Worm (Caenorhabditis elegans) whole organism, L4 larva: ENCODE results near the gene C34D4.3.

ENCODE experiments used
- F37D6.2 ChIP-seq: sonication (generic microtip); optimal IDR thresholded peaks from 2 replicates; lab custom pipeline; 2016; ENCODE audit warnings: mild to moderate bottlenecking, missing genetic modification characterization, missing compliant biosample characterization
- F44E2.7 ChIP-seq: fragments of 200-800 bp; sonication (Bioruptor generic); IDR thresholded peaks from 2 replicates; pipeline ENCODE4 v2.1.2; 2022; ENCODE audit warnings: missing genetic modification characterization, missing compliant biosample characterization
- R02D3.7 ChIP-seq: fragments of 150-350 bp; sonication (generic microtip); optimal IDR thresholded peaks from 3 replicates; lab custom pipeline; 2014; ENCODE audit warnings: missing biosample characterization, missing genetic modification characterization
- T20F7.1 ChIP-seq: fragments of 200-800 bp; sonication (Bioruptor generic); optimal IDR thresholded peaks from 2 replicates; lab custom pipeline; 2018; ENCODE audit warnings: mild to moderate bottlenecking, missing genetic modification characterization, missing compliant biosample characterization
- aha-1 ChIP-seq: fragments of 150-350 bp; peaks from one replicate; lab custom pipeline; 2014; ENCODE audit warnings: missing biosample characterization, missing genetic modification characterization
- attf-4 ChIP-seq: sonication (generic microtip); optimal IDR thresholded peaks from 3 replicates; lab custom pipeline; 2017; ENCODE audit warnings: missing biosample characterization, missing genetic modification characterization
- ceh-44 ChIP-seq: fragments of 200-800 bp; sonication (Bioruptor generic); IDR thresholded peaks from 2 replicates; pipeline ENCODE4 v1.3.6; 2022; ENCODE audit warnings: missing genetic modification reagents, missing genetic modification characterization, missing compliant biosample characterization
- ceh-62 ChIP-seq: sonication (generic microtip); optimal IDR thresholded peaks from 2 replicates; lab custom pipeline; 2017; ENCODE audit warnings: missing biosample characterization, missing genetic modification characterization
- daf-12 ChIP-seq: fragments of 150-350 bp; optimal IDR thresholded peaks from 2 replicates; lab custom pipeline; 2014; ENCODE audit warnings: missing biosample characterization, missing genetic modification reagents, missing genetic modification characterization
- daf-16 ChIP-seq, 3 experiments: sonication (generic microtip); optimal IDR thresholded peaks; 2 replicates each; lab custom pipeline; 2016 to 2017; ENCODE audit warnings: missing genetic modification characterization in 3 of 3, missing genetic modification reagents in 3 of 3, mild to moderate bottlenecking in 2 of 3, missing compliant biosample characterization in 2 of 3, missing biosample characterization in 1 of 3, moderate library complexity in 1 of 3
- daf-8 ChIP-seq: fragments of 200-800 bp; sonication (Bioruptor generic); IDR thresholded peaks from 2 replicates; pipeline ENCODE4 v1.3.6; 2022; ENCODE audit warnings: missing genetic modification characterization, missing compliant biosample characterization
- dpl-1 ChIP-seq: fragments of 150-350 bp; optimal IDR thresholded peaks from 2 replicates; lab custom pipeline; 2014; ENCODE audit warnings: missing biosample characterization, missing genetic modification reagents, missing genetic modification characterization
- dve-1 ChIP-seq: sonication (generic microtip); optimal IDR thresholded peaks from 2 replicates; lab custom pipeline; 2017; ENCODE audit warnings: antibody characterized with exemption, mild to moderate bottlenecking, missing genetic modification characterization, missing compliant biosample characterization; ENCODE audit not compliant: insufficient read depth
- hif-1 ChIP-seq, 2 experiments: sonication (generic microtip); optimal IDR thresholded peaks; 2 replicates each; lab custom pipeline; 2016 to 2017; ENCODE audit warnings: missing compliant biosample characterization in 2 of 2, missing genetic modification characterization in 2 of 2, missing genetic modification reagents in 2 of 2, missing genotype in 2 of 2, mild to moderate bottlenecking in 1 of 2
- hlh-11 ChIP-seq: fragments of 200-800 bp; sonication (Bioruptor generic); optimal IDR thresholded peaks from 2 replicates; lab custom pipeline; 2018; ENCODE audit warnings: mild to moderate bottlenecking, missing genetic modification characterization, missing compliant biosample characterization
- hlh-30 ChIP-seq: sonication (generic microtip); optimal IDR thresholded peaks from 2 replicates; lab custom pipeline; 2017; ENCODE audit warnings: antibody characterized with exemption, mild to moderate bottlenecking, missing genetic modification characterization, missing compliant biosample characterization; ENCODE audit not compliant: insufficient read depth
- hmg-1.1 ChIP-seq: fragments of 200-800 bp; sonication (Bioruptor generic); IDR thresholded peaks from 2 replicates; pipeline ENCODE4 v1.3.6; 2022; ENCODE audit warnings: missing genetic modification reagents, missing genetic modification characterization, missing compliant biosample characterization
- jun-1 ChIP-seq: fragments of 150-350 bp; optimal IDR thresholded peaks from 2 replicates; lab custom pipeline; 2014; ENCODE audit warnings: missing biosample characterization, missing genetic modification reagents, missing genetic modification characterization
- lin-15B ChIP-seq: fragments of 150-350 bp; sonication (generic microtip); optimal IDR thresholded peaks from 3 replicates; lab custom pipeline; 2014; ENCODE audit warnings: missing biosample characterization, missing genetic modification characterization
- madf-9 ChIP-seq: fragments of 200-800 bp; sonication (Bioruptor generic); conservative IDR thresholded peaks from 2 replicates; pipeline ENCODE4 v1.3.6; 2022; ENCODE audit warnings: missing genetic modification reagents, missing genetic modification characterization, missing compliant biosample characterization
- mdl-1 ChIP-seq, 2 experiments: fragments of 150-350 bp in 1 of 2; sonication (generic microtip) in 1 of 2; optimal IDR thresholded peaks; 2 replicates each; lab custom pipeline; 2014 to 2017; ENCODE audit warnings: missing biosample characterization in 2 of 2, missing genetic modification characterization in 2 of 2
- mes-2 ChIP-seq: sonication (generic microtip); optimal IDR thresholded peaks from 2 replicates; lab custom pipeline; 2016; ENCODE audit warnings: missing genotype, mild to moderate bottlenecking, missing genetic modification characterization, missing compliant biosample characterization; ENCODE audit not compliant: poor library complexity, severe bottlenecking
- mxl-2 ChIP-seq: fragments of 200-800 bp; sonication (Bioruptor generic); conservative IDR thresholded peaks from 2 replicates; pipeline ENCODE4 v1.3.6; 2022; ENCODE audit warnings: missing genetic modification reagents, missing genetic modification characterization, missing compliant biosample characterization
- nhr-41 ChIP-seq: fragments of 200-800 bp; sonication (Bioruptor generic); IDR thresholded peaks from 2 replicates; pipeline ENCODE4 v1.3.6; 2022; ENCODE audit warnings: missing genetic modification reagents, missing genetic modification characterization, missing compliant biosample characterization
- nhr-42 ChIP-seq: fragments of 200-800 bp; sonication (Bioruptor generic); IDR thresholded peaks from 2 replicates; pipeline ENCODE4 v1.3.6; 2022; ENCODE audit warnings: missing genetic modification characterization, missing compliant biosample characterization
- nhr-76 ChIP-seq: fragments of 150-350 bp; optimal IDR thresholded peaks from 2 replicates; lab custom pipeline; 2014; ENCODE audit warnings: missing biosample characterization, missing genetic modification characterization
- pha-4 ChIP-seq, 2 experiments: fragments of 150-350 bp in 1 of 2; fragments of 200-800 bp in 1 of 2; sonication (Bioruptor generic) in 1 of 2; IDR thresholded peaks in 1 of 2; optimal IDR thresholded peaks in 1 of 2; 2 replicates each; pipeline versions ENCODE4 v1.3.6 to Lab custom; 2014 to 2022; ENCODE audit warnings: missing genetic modification characterization in 2 of 2, missing genetic modification reagents in 2 of 2, missing biosample characterization in 1 of 2, missing compliant biosample characterization in 1 of 2
- saeg-2 ChIP-seq: fragments of 200-800 bp; sonication (Bioruptor generic); IDR thresholded peaks from 2 replicates; pipeline ENCODE4 v1.3.6; 2022; ENCODE audit warnings: missing genetic modification reagents, missing genetic modification characterization, missing compliant biosample characterization
- snpc-4 ChIP-seq: fragments of 150-350 bp; optimal IDR thresholded peaks from 2 replicates; lab custom pipeline; 2014; ENCODE audit warnings: missing biosample characterization, missing genetic modification characterization
- tag-97 ChIP-seq: fragments of 200-800 bp; sonication (Bioruptor generic); IDR thresholded peaks from 2 replicates; pipeline ENCODE4 v1.3.6; 2022; ENCODE audit warnings: missing genetic modification characterization, missing compliant biosample characterization
- unc-130 ChIP-seq: sonication (generic microtip); optimal IDR thresholded peaks from 2 replicates; lab custom pipeline; 2016; ENCODE audit warnings: missing genetic modification reagents, missing genetic modification characterization, missing compliant biosample characterization
- unc-62 ChIP-seq, 3 experiments: fragments of 150-350 bp in 1 of 3; sonication (generic microtip); optimal IDR thresholded peaks in 2 of 3; peaks in 1 of 3; 1 replicate in 1 of 3; 2 replicates in 2 of 3; lab custom pipeline; 2014 to 2017; ENCODE audit warnings: missing biosample characterization in 3 of 3, missing genetic modification characterization in 3 of 3, missing genetic modification reagents in 3 of 3, missing genotype in 1 of 3
- zfp-2 ChIP-seq: sonication (generic microtip); optimal IDR thresholded peaks from 2 replicates; lab custom pipeline; 2016; ENCODE audit warnings: mild to moderate bottlenecking, missing genetic modification characterization, missing compliant biosample characterization

Gene C34D4.3

DNA sequence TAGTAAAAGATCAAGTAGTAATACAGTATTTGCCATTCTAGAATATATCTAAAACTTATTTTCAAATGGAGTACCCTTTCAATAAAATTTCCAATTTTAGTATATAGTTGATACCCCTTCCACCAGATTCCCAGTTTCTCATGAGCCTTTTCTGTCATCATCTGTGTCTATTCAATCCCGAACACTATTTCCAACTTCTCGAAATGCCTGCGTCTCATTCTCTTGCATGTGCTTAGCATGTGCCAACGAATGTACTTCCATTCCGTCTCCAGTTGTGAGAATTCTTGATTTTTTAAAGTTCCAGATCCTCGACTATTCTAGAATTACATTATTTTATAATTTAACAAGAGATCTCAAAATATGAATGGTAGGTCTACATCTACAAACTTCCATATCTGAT is 13.1 kb downstream of the C34D4.3 start, which contains the start of gene C42D4.18 (continued):
- TF ChIP-seq ceh-44 (GFP tag; lab: Robert Waterston, UW) = no peak
- no peak for TF ChIP-seq F44E2.7 (GFP tag; lab: Robert Waterston, UW)
- peak; percentile 86 for TF ChIP-seq hlh-30 (tag; lab: Kevin White, UChicago)
- TF ChIP-seq, all 104 proteins: peak for 6

DNA sequence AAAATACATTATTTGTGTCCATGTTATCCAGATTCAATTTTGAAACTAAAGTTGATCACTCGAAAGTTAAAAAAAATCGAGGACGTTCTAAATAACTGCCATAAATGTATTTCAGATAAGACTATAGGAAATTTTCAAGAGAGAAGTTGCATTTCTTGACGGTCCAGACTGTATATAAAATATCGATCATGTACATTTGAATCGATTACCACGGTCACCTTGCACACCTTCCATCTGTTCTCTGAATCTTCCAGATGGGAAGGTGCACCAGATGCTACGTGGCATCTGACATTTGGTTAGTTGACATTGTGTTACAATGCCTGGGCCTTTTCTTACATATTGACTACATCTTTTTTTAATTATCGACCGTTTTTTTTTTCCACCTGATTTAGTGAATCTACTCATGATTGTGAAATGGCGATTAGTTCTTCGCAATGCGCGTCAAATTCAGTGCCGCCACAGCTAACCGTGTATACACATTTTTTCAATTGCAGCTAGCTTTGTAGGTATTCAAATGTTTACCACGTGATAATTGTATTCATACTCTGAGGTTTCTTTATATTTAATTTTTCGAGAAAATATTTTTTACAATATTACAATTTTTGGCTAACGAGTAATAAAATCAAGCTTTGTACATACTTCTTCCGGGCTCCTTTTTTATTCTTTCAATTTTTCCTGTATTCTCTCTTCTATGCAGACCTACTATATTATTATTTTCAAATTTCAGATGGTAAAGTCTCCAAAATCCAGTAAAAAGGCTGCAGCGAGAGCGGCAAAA is 14.7 kb downstream of the C34D4.3 start, which contains the start of gene skr-16:
TSS of gene skr-16 (plus strand) at position 728 of the 778 bp plus-strand sequence.
- TF ChIP-seq unc-62 (GFP tag; optimal IDR thresholded peaks at IDR 0.05 in 1 of 2; lab: Kevin White, UChicago) (peak in 1 of 2 experiments; percentile 23), unc-62 (tag; optimal IDR thresholded peaks at IDR 0.05; lab: Kevin White, UChicago) (no peak), snpc-4 (tag; lab: Kevin White, UChicago) (no peak), zfp-2 (tag; lab: Kevin White, UChicago) (no peak), saeg-2 (GFP tag; lab: Robert Waterston, UW) (no peak), aha-1 (peak; percentile 29), mdl-1 (tag; optimal IDR thresholded peaks at IDR 0.05; lab: Kevin White, UChicago) (peak in 1 of 2 experiments; percentile 54), R02D3.7 (tag; lab: Kevin White, UChicago) (no peak), hlh-11 (tag; lab: Kevin White, UChicago) (no peak), dve-1 (peak; percentile 45), dpl-1 (GFP tag; lab: Kevin White, UChicago) (peak; percentile 48), daf-16 (GFP tag; optimal IDR thresholded peaks at IDR 0.05; lab: Kevin White, UChicago) (no peak), daf-16 (tag; optimal IDR thresholded peaks at IDR 0.05; lab: Kevin White, UChicago) (peak; percentile 33), jun-1 (tag; lab: Kevin White, UChicago) (no peak), hlh-30 (tag; lab: Kevin White, UChicago) (peak; percentile 84), tag-97 (no peak), nhr-42 (GFP tag; lab: Robert Waterston, UW) (no peak), T20F7.1 (GFP tag; lab: Kevin White, UChicago) (peak; percentile 21), daf-12 (tag; lab: Kevin White, UChicago) (no peak), mes-2 (tag; lab: Kevin White, UChicago) (no peak), unc-130 (no peak), attf-4 (no peak), ceh-62 (tag; lab: Kevin White, UChicago) (no peak), nhr-76 (tag; lab: Kevin White, UChicago) (no peak), mxl-2 (GFP tag; lab: Robert Waterston, UW) (no peak)

DNA sequence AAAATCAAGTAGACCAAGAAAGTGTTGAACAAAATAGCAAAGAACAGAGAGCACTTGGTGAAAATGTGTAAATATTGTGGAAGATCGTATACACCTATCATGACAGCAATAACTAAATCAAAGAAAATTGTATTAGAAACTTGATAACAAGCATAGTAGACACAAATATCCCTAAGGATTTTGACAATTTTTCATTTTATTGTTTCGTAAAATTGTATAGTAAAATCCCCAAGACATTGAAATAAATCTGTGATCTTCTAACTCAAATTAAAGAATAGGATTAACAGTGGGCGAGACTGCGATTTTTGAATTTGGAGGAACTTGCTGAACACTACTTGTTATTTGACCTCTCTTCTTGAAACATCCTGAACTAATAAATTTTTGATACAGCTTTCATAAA is 17.8 kb downstream of the C34D4.3 start, which contains the start of gene str-220:
TSS of gene str-220 (minus strand) at position 101 of the 400 bp plus-strand sequence.
- TF ChIP-seq daf-8 (GFP tag; lab: Robert Waterston, UW) (no peak), F37D6.2 (tag; lab: Kevin White, UChicago) (no peak), madf-9 (GFP tag; lab: Robert Waterston, UW) (no peak), daf-12 (tag; lab: Kevin White, UChicago) (no peak), hif-1 (tag; optimal IDR thresholded peaks at IDR 0.05; lab: Kevin White, UChicago) (no peak), pha-4 (GFP tag; IDR thresholded peaks at IDR 0.05; lab: Robert Waterston, UW) (no peak), pha-4 (tag; optimal IDR thresholded peaks at IDR 0.05; lab: Kevin White, UChicago) (no peak), hmg-1.1 (GFP tag; lab: Robert Waterston, UW) (no peak), lin-15B (tag; lab: Kevin White, UChicago) (no peak), saeg-2 (GFP tag; lab: Robert Waterston, UW) (no peak), nhr-41 (GFP tag; lab: Robert Waterston, UW) (no peak)
